Fruit fly (Drosophila melanogaster): ENCODE measurements around the gene Sec61gamma.

Sec61gamma gene

DNA sequence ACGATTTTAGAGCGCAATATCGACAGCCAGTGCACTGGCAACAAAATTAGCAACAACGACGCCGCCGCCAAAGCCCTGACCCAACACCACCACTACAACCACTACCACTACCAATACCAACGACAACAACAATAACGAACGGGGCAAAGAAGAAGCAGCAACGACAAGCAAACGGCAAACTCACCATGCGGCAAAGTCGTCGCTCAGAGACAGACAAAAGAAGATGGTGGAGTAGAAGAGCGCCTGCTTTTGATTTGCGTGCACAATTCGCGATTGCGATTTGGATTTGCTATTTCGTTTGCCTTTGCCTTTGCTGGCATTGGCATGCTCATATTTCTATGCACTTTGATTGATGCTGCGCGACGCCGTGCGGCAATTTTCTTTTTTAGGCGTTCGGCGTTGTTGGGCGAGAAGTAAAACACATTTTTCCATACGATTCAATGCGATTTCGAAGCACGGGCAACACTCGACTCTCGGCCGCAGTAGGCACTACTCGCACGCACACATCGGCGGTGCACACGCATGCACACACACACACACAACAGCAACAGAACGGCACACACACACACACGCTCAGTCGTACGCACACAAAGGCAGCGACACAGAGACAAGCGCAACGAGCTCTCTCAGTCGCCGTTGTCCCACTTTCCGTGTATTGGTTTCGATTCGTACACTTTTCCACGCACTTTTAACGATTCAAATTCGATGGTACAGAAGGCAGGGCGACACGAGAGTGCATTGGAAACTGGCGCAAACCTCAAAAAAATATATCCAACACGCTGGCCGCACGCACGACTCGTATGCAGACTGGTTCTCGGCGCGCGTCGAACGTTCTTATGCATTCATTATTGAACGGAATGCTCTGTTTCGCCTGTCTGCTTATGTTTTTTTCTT is 5.4 kb upstream of the Sec61gamma start (continued):
- no peak for TF ChIP-seq CG13894 (tag; optimal IDR thresholded peaks at IDR 0.05)
- no peak for TF ChIP-seq Dip3 (GFP tag; optimal IDR thresholded peaks at IDR 0.05)
- no peak for TF ChIP-seq CG10321 (GFP tag; IDR thresholded peaks at IDR 0.05)
- no peak for TF ChIP-seq crc (GFP tag; optimal IDR thresholded peaks at IDR 0.05)
- no peak for TF ChIP-seq p53 (GFP tag; optimal IDR thresholded peaks at IDR 0.05)
- TF ChIP-seq lola (GFP tag; optimal IDR thresholded peaks at IDR 0.05), result peak in 1 of 3 experiments; percentile 80
- TF ChIP-seq luna (GFP tag; optimal IDR thresholded peaks at IDR 0.05), result no peak
- no peak for TF ChIP-seq Hmr (GFP tag; optimal IDR thresholded peaks at IDR 0.05)
- no peak for TF ChIP-seq pfk (GFP tag; optimal IDR thresholded peaks at IDR 0.05)
- no peak for TF ChIP-seq Six4 (GFP tag; optimal IDR thresholded peaks at IDR 0.05)
- no peak for TF ChIP-seq CG3847 (GFP tag; IDR thresholded peaks at IDR 0.05)
- no peak for TF ChIP-seq prd (optimal IDR thresholded peaks at IDR 0.05)
- TF ChIP-seq prd (GFP tag; IDR thresholded peaks at IDR 0.05), result no peak
- TF ChIP-seq pb (GFP tag; optimal IDR thresholded peaks at IDR 0.05), result no peak
- no peak for TF ChIP-seq tio (GFP tag; optimal IDR thresholded peaks at IDR 0.05)
- TF ChIP-seq CG11398 (GFP tag; optimal IDR thresholded peaks at IDR 0.05), result no peak
- no peak for TF ChIP-seq Dfd (GFP tag; optimal IDR thresholded peaks at IDR 0.05)
- TF ChIP-seq Drgx (GFP tag; IDR thresholded peaks at IDR 0.05), result 0 out of 2 replicates have a peak, but pooled peaks have one; percentile 11

DNA sequence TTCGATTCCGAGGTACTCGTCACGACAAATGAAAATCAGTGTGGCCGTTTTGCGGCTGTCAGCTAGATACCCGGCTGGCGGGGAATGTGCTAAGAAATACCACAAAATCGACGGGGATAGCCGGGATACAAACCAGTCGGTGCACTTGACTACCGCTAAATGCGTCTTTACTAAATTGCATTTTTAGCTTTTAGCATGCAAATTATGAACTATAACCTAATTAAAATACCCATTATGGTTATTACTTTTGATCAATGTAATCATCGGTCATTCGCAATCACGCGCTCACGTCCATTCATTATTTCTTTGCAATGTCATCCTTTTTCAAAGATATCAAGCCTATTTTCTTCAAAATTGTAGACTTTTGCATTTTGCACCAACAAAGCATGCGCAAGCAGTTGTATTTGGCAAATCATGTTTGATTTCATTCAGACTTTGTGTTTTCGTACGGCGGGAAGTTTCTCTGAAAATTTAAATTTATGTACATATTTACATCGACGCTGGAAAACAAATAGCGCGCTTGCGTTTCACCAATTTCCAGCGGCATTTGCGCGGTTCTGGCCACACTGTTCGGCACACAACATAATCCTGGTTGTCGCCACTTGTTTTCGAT is 4.7 kb upstream of the Sec61gamma start, which contains the start of gene Rcd-1:
Rcd-1 (plus strand) TSS at position 440 of the 613 bp plus-strand sequence.
- TF ChIP-seq Drgx (GFP tag; IDR thresholded peaks at IDR 0.05) (no peak), E2f2 (GFP tag; IDR thresholded peaks at IDR 0.05) (peak; percentile 57), Atf-2 (GFP tag; optimal IDR thresholded peaks at IDR 0.05) (no peak), CTCF (GFP tag; optimal IDR thresholded peaks at IDR 0.05) (peak; percentile 43), Ets97D (GFP tag; optimal IDR thresholded peaks at IDR 0.05) (peak; percentile 37), Dref (GFP tag; IDR thresholded peaks at IDR 0.05) (peak; percentile 51), hb (GFP tag; IDR thresholded peaks at IDR 0.05; ENCODE audit: partially characterized antibody) (no peak), pzg (GFP tag; optimal IDR thresholded peaks at IDR 0.05) (peak; percentile 81), nerfin-1 (tag; optimal IDR thresholded peaks at IDR 0.05) (no peak), CHES-1-like (GFP tag; optimal IDR thresholded peaks at IDR 0.05) (peak; percentile 16), Sin3A (optimal IDR thresholded peaks at IDR 0.05) (peak; percentile 87), fu2 (GFP tag; optimal IDR thresholded peaks at IDR 0.05) (no peak), CG15514 (GFP tag; optimal IDR thresholded peaks at IDR 0.05) (peak; percentile 36), ewg (GFP tag; optimal IDR thresholded peaks at IDR 0.05) (peak; percentile 63), Lhr (GFP tag; optimal IDR thresholded peaks at IDR 0.05) (peak; percentile 51), CG17186 (GFP tag; optimal IDR thresholded peaks at IDR 0.05) (peak; percentile 59), CG12071 (GFP tag; optimal IDR thresholded peaks at IDR 0.05) (no peak), Dbx (GFP tag; IDR thresholded peaks at IDR 0.05) (peak; percentile 7; the same call in 1 of the 3 replicates), CG14710 (tag; optimal IDR thresholded peaks at IDR 0.05) (peak; percentile 44), slp2 (GFP tag; optimal IDR thresholded peaks at IDR 0.05) (no peak), bigmax (GFP tag; optimal IDR thresholded peaks at IDR 0.05) (peak; percentile 38), Sry-δ (GFP tag; optimal IDR thresholded peaks at IDR 0.05) (peak; percentile 50), nerfin-2 (GFP tag; IDR thresholded peaks at IDR 0.05; ENCODE audit: partially characterized antibody) (no peak), knrl (GFP tag; IDR thresholded peaks at IDR 0.05; ENCODE audit: partially characterized antibody) (no peak; the same call in 2 of the 3 replicates), disco-r (GFP tag; optimal IDR thresholded peaks at IDR 0.05) (no peak), CG6654 (GFP tag; optimal IDR thresholded peaks at IDR 0.05) (no peak), CG43689 (GFP tag; IDR thresholded peaks at IDR 0.05) (no peak), gfzf (GFP tag; optimal IDR thresholded peaks at IDR 0.05) (peak; percentile 97), CG9797 (GFP tag; optimal IDR thresholded peaks at IDR 0.05) (peak; percentile 91), CG4707 (GFP tag; optimal IDR thresholded peaks at IDR 0.05) (no peak), sd (tag; optimal IDR thresholded peaks at IDR 0.05) (peak; percentile 18), pita (GFP tag; optimal IDR thresholded peaks at IDR 0.05) (peak; percentile 79)

Data from whole organism, embryonic.